Fruit fly (Drosophila melanogaster) whole organism, embryonic: ENCODE data around the gene PIG-B.

Experiments used
- Abd-B ChIP-seq: fragments of 200-800 bp; sonication (Bioruptor generic); optimal IDR thresholded peaks from 2 replicates; lab custom pipeline; 2018; ENCODE audit warnings: missing biosample characterization, mild to moderate bottlenecking, missing genetic modification characterization, moderate library complexity
- C15 ChIP-seq: fragments of 200-800 bp; sonication (Bioruptor generic); IDR thresholded peaks from 3 replicates; pipeline ENCODE4 v1.3.6; 2022; ENCODE audit warnings: missing biosample characterization, missing genetic modification characterization
- CG1233 ChIP-seq: fragments of 200-800 bp; sonication (Bioruptor generic); optimal IDR thresholded peaks from 4 replicates; lab custom pipeline; 2018; ENCODE audit warnings: missing biosample characterization, mild to moderate bottlenecking, missing genetic modification characterization
- CG12391 ChIP-seq: fragments of 200-800 bp; sonication (Bioruptor generic); optimal IDR thresholded peaks from 3 replicates; lab custom pipeline; 2018; ENCODE audit warnings: missing biosample characterization, mild to moderate bottlenecking, missing genetic modification characterization, moderate library complexity
- CG13624 ChIP-seq: fragments of 200-800 bp; sonication (Bioruptor generic); optimal IDR thresholded peaks from 2 replicates; lab custom pipeline; 2016; ENCODE audit warnings: missing biosample characterization, missing genetic modification characterization
- CG15011 ChIP-seq: fragments of 200-800 bp; sonication (Bioruptor generic); optimal IDR thresholded peaks from 3 replicates; lab custom pipeline; 2018; ENCODE audit warnings: missing biosample characterization, mild to moderate bottlenecking, missing genetic modification characterization
- CG15514 ChIP-seq: fragments of 200-800 bp; sonication (Bioruptor generic); optimal IDR thresholded peaks from 3 replicates; lab custom pipeline; 2017; ENCODE audit warnings: missing biosample characterization, missing genetic modification characterization, mild to moderate bottlenecking, moderate library complexity, missing genetic modification reagents
- CG1792 ChIP-seq: fragments of 200-800 bp; sonication (Bioruptor generic); optimal IDR thresholded peaks from 2 replicates; lab custom pipeline; 2016; ENCODE audit warnings: missing biosample characterization, missing genetic modification characterization
- CG30431 ChIP-seq: fragments of 200-800 bp; sonication (Bioruptor generic); optimal IDR thresholded peaks from 2 replicates; lab custom pipeline; 2017; ENCODE audit warnings: missing biosample characterization, missing genetic modification characterization
- CG34376 ChIP-seq: fragments of 200-800 bp; sonication (Bioruptor generic); optimal IDR thresholded peaks from 2 replicates; lab custom pipeline; 2018; ENCODE audit warnings: missing biosample characterization, mild to moderate bottlenecking, missing genetic modification characterization
- CG34422 ChIP-seq: fragments of 200-800 bp; sonication (Bioruptor generic); IDR thresholded peaks from 3 replicates; pipeline ENCODE4 v1.3.6; 2022; ENCODE audit warnings: missing biosample characterization, missing genetic modification characterization
- CG3847 ChIP-seq: fragments of 200-800 bp; sonication (Bioruptor generic); IDR thresholded peaks from 2 replicates; pipeline ENCODE4 v1.3.6; 2022; ENCODE audit warnings: missing biosample characterization, missing genetic modification characterization
- CG3995 ChIP-seq: fragments of 200-800 bp; sonication (Bioruptor generic); optimal IDR thresholded peaks from 3 replicates; lab custom pipeline; 2016; ENCODE audit warnings: missing biosample characterization, missing genetic modification characterization
- CG5180 ChIP-seq: fragments of 200-800 bp; sonication (Bioruptor generic); optimal IDR thresholded peaks from 3 replicates; lab custom pipeline; 2017; ENCODE audit warnings: missing biosample characterization, missing genetic modification characterization, mild to moderate bottlenecking, moderate library complexity, missing genetic modification reagents
- CG6272 ChIP-seq: fragments of 200-800 bp; sonication (Bioruptor generic); IDR thresholded peaks from 2 replicates; pipeline ENCODE4 v1.3.6; 2022; ENCODE audit warnings: missing biosample characterization, missing genetic modification characterization
- CG7271 ChIP-seq: fragments of 200-800 bp; sonication (Bioruptor generic); optimal IDR thresholded peaks from 2 replicates; lab custom pipeline; 2018; ENCODE audit warnings: missing biosample characterization, mild to moderate bottlenecking, missing genetic modification characterization, moderate library complexity
- CG8765 ChIP-seq: fragments of 200-800 bp; sonication (Bioruptor generic); IDR thresholded peaks from 2 replicates; pipeline ENCODE4 v1.3.6; 2022; ENCODE audit warnings: missing biosample characterization, missing genetic modification characterization
- CG9215 ChIP-seq: fragments of 200-800 bp; sonication (Bioruptor generic); IDR thresholded peaks from 2 replicates; pipeline ENCODE4 v1.3.6; 2022; ENCODE audit warnings: missing biosample characterization, missing genetic modification characterization
- CHES-1-like ChIP-seq: fragments of 200-800 bp; sonication (Bioruptor generic); optimal IDR thresholded peaks from 2 replicates; lab custom pipeline; 2016; ENCODE audit warnings: missing biosample characterization, missing genetic modification characterization
- CTCF ChIP-seq: fragments of 200-800 bp; sonication (Bioruptor generic); optimal IDR thresholded peaks from 2 replicates; lab custom pipeline; 2017; ENCODE audit warnings: missing biosample characterization, mild to moderate bottlenecking, missing genetic modification characterization, moderate library complexity
- GATAe ChIP-seq: fragments of 200-800 bp; sonication (Bioruptor generic); conservative IDR thresholded peaks from 2 replicates; pipeline ENCODE4 v1.3.6; 2022; ENCODE audit warnings: missing biosample characterization, missing genetic modification characterization
- Hmx ChIP-seq: fragments of 200-800 bp; sonication (Bioruptor generic); optimal IDR thresholded peaks from 2 replicates; lab custom pipeline; 2016; ENCODE audit warnings: missing biosample characterization, missing genetic modification characterization
- Jarid2 ChIP-seq: fragments of 200-800 bp; sonication (Bioruptor generic); optimal IDR thresholded peaks from 3 replicates; lab custom pipeline; 2017; ENCODE audit warnings: mild to moderate bottlenecking, missing biosample characterization, missing genetic modification reagents, missing genetic modification characterization
- Kr ChIP-seq: fragments of 200-800 bp; sonication (Bioruptor generic); optimal IDR thresholded peaks from 2 replicates; lab custom pipeline; 2017; ENCODE audit warnings: missing biosample characterization, mild to moderate bottlenecking, missing genetic modification characterization
- Lhr ChIP-seq: fragments of 200-800 bp; sonication (Bioruptor generic); optimal IDR thresholded peaks from 3 replicates; lab custom pipeline; 2017; ENCODE audit warnings: mild to moderate bottlenecking, missing biosample characterization, missing genetic modification reagents, missing genetic modification characterization
- Med ChIP-seq: fragments of 200-800 bp; sonication (Bioruptor generic); peaks from one replicate; lab custom pipeline; 2016; ENCODE audit warnings: missing biosample characterization, missing genetic modification characterization, mild to moderate bottlenecking, inconsistent platforms, moderate library complexity
- Meics ChIP-seq: fragments of 200-800 bp; sonication (Bioruptor generic); optimal IDR thresholded peaks from 2 replicates; lab custom pipeline; 2017; ENCODE audit warnings: missing biosample characterization, mild to moderate bottlenecking, missing genetic modification characterization
- Sox100B ChIP-seq: fragments of 200-800 bp; sonication (Bioruptor generic); optimal IDR thresholded peaks from 3 replicates; lab custom pipeline; 2018; ENCODE audit warnings: missing biosample characterization, mild to moderate bottlenecking, missing genetic modification characterization
- Sry-β ChIP-seq: fragments of 200-800 bp; sonication (Bioruptor generic); optimal IDR thresholded peaks from 2 replicates; lab custom pipeline; 2018; ENCODE audit warnings: missing biosample characterization, mild to moderate bottlenecking, missing genetic modification characterization, moderate library complexity
- Stat92E ChIP-seq, 3 experiments: fragments of >200 bp in 2 of 3; fragments of 200-800 bp in 1 of 3; sonication (Bioruptor generic) in 1 of 3; optimal IDR thresholded peaks; 2 replicates each; lab custom pipeline; 2017 to 2019; ENCODE audit warnings: missing biosample characterization in 3 of 3, missing genetic modification characterization in 3 of 3, mild to moderate bottlenecking in 1 of 3, moderate library complexity in 1 of 3
- Xbp1 ChIP-seq: fragments of 200-800 bp; sonication (Bioruptor generic); optimal IDR thresholded peaks from 3 replicates; lab custom pipeline; 2016; ENCODE audit warnings: missing biosample characterization, mild to moderate bottlenecking, missing genetic modification characterization
- ac ChIP-seq: fragments of 200-800 bp; sonication (Bioruptor generic); optimal IDR thresholded peaks from 3 replicates; lab custom pipeline; 2017; ENCODE audit warnings: missing biosample characterization, mild to moderate bottlenecking, missing genetic modification characterization
- al ChIP-seq: fragments of 200-800 bp; sonication (Bioruptor generic); IDR thresholded peaks from 2 replicates; pipeline ENCODE4 v1.3.6; 2022; ENCODE audit warnings: missing biosample characterization, missing genetic modification characterization
- bowl ChIP-seq: fragments of 200-800 bp; sonication (Bioruptor generic); IDR thresholded peaks from 2 replicates; pipeline ENCODE4 v1.3.6; 2022; ENCODE audit warnings: missing biosample characterization, missing genetic modification characterization
- caup ChIP-seq: fragments of 200-800 bp; sonication (Bioruptor generic); optimal IDR thresholded peaks from 3 replicates; lab custom pipeline; 2017; ENCODE audit warnings: missing biosample characterization, mild to moderate bottlenecking, missing genetic modification characterization, moderate library complexity; ENCODE audit not compliant: severe bottlenecking
- ci ChIP-seq: fragments of 200-800 bp; sonication (Bioruptor generic); IDR thresholded peaks from 3 replicates; pipeline ENCODE4 v1.3.6; 2022; ENCODE audit warnings: missing biosample characterization, missing genetic modification characterization
- crol ChIP-seq: fragments of 200-800 bp; sonication (Bioruptor generic); IDR thresholded peaks from 2 replicates; pipeline ENCODE4 v1.3.6; 2022; ENCODE audit warnings: missing biosample characterization, missing genetic modification characterization
- dpn ChIP-seq, 2 experiments: fragments of 200-800 bp; sonication (Bioruptor generic); optimal IDR thresholded peaks; 3 replicates each; lab custom pipeline; 2016; ENCODE audit warnings: missing biosample characterization in 2 of 2, missing genetic modification characterization in 2 of 2
- ind ChIP-seq: fragments of 200-800 bp; sonication (Bioruptor generic); optimal IDR thresholded peaks from 3 replicates; lab custom pipeline; 2016; ENCODE audit warnings: missing biosample characterization, missing genetic modification characterization
- jumu ChIP-seq: fragments of 200-800 bp; sonication (Bioruptor generic); optimal IDR thresholded peaks from 3 replicates; lab custom pipeline; 2016; ENCODE audit warnings: missing biosample characterization, missing genetic modification characterization
- kay ChIP-seq: fragments of 200-800 bp; sonication (Bioruptor generic); optimal IDR thresholded peaks from 2 replicates; lab custom pipeline; 2016; ENCODE audit warnings: missing biosample characterization, missing genetic modification characterization
- lilli ChIP-seq: fragments of 200-800 bp; sonication (Bioruptor generic); optimal IDR thresholded peaks from 3 replicates; lab custom pipeline; 2016; ENCODE audit warnings: missing biosample characterization, missing genetic modification characterization
- oc ChIP-seq: fragments of 200-800 bp; sonication (Bioruptor generic); optimal IDR thresholded peaks from 2 replicates; lab custom pipeline; 2018; ENCODE audit warnings: missing biosample characterization, mild to moderate bottlenecking, missing genetic modification characterization, moderate library complexity
- org-1 ChIP-seq: fragments of 200-800 bp; sonication (Bioruptor generic); optimal IDR thresholded peaks from 2 replicates; lab custom pipeline; 2017; ENCODE audit warnings: missing biosample characterization, missing genetic modification characterization
- p53 ChIP-seq: fragments of 200-800 bp; sonication (Bioruptor generic); optimal IDR thresholded peaks from 2 replicates; lab custom pipeline; 2016; ENCODE audit warnings: missing biosample characterization, missing genetic modification characterization
- pfk ChIP-seq: fragments of 200-800 bp; sonication (Bioruptor generic); optimal IDR thresholded peaks from 2 replicates; lab custom pipeline; 2018; ENCODE audit warnings: missing biosample characterization, mild to moderate bottlenecking, missing genetic modification characterization, moderate library complexity
- prd ChIP-seq, 3 experiments: fragments of >200 bp in 2 of 3; fragments of 200-800 bp in 1 of 3; sonication (Bioruptor generic) in 1 of 3; optimal IDR thresholded peaks in 2 of 3; IDR thresholded peaks in 1 of 3; 2 replicates in 2 of 3; 3 replicates in 1 of 3; pipeline versions ENCODE4 v1.3.6 to Lab custom; 2017 to 2022; ENCODE audit warnings: missing biosample characterization in 1 of 3, missing genetic modification characterization in 1 of 3
- slbo ChIP-seq: fragments of 200-800 bp; sonication (Bioruptor generic); IDR thresholded peaks from 2 replicates; pipeline ENCODE4 v1.3.6; 2022; ENCODE audit warnings: missing biosample characterization, missing genetic modification characterization
- tx ChIP-seq: fragments of 200-800 bp; sonication (Bioruptor generic); optimal IDR thresholded peaks from 2 replicates; lab custom pipeline; 2016; ENCODE audit warnings: missing biosample characterization, missing genetic modification characterization
- usp ChIP-seq: fragments of >200 bp; optimal IDR thresholded peaks from 2 replicates; lab custom pipeline; 2017; ENCODE audit warnings: missing biosample characterization, missing genetic modification characterization
- z ChIP-seq: fragments of 200-800 bp; sonication (Bioruptor generic); IDR thresholded peaks from 3 replicates; pipeline ENCODE4 v1.3.6; 2022; ENCODE audit warnings: missing biosample characterization, missing genetic modification characterization

Gene PIG-B

DNA sequence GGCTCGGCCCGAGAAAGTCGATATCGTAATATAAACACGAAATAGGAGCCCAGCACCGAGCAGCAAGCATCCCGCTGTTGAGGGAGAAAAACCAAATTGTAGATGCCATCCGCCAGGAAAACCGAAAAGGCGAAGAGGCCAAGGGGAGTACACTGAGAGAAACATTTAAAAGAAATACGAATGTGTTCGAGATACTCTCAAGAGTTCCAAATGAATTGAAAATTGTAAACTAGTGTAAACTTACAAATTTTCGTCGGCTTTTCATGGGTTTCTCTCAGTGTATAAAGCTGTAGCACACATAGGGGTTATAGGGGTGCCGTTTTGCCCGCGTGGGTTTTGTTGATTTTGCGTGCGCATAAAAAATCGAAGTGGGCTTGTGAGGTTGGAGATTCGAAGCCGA is 8.4 kb upstream of the PIG-B start (continued):
- peak; percentile 92 for TF ChIP-seq slbo (GFP tag; lab: Robert Waterston, UW)
- no peak for TF ChIP-seq CTCF (GFP tag; lab: Kevin White, UChicago)
- TF ChIP-seq Xbp1 (GFP tag; lab: Kevin White, UChicago) = peak; percentile 80
- peak; percentile 90 for TF ChIP-seq lilli (GFP tag; lab: Kevin White, UChicago)
- no peak for TF ChIP-seq oc (tag; lab: Kevin White, UChicago)
- TF ChIP-seq CHES-1-like = peak; percentile 72
- peak; percentile 78 for TF ChIP-seq CG3847 (GFP tag; lab: Robert Waterston, UW)
- peak; percentile 57; the same call in 2 of the 3 replicates for TF ChIP-seq CG34422 (GFP tag; lab: Robert Waterston, UW)
- TF ChIP-seq Jarid2 (GFP tag; lab: Kevin White, UChicago) = peak; percentile 26
- TF ChIP-seq CG1233 (GFP tag; lab: Kevin White, UChicago) = peak; percentile 67
- TF ChIP-seq Sry-β (GFP tag; lab: Kevin White, UChicago) = no peak
- peak; percentile 60 for TF ChIP-seq org-1
- peak; percentile 59 for TF ChIP-seq CG6272
- peak; percentile 90 for TF ChIP-seq ci (GFP tag; lab: Robert Waterston, UW)
- no peak for TF ChIP-seq pfk (GFP tag; lab: Kevin White, UChicago)
- peak; percentile 78 for TF ChIP-seq Meics (GFP tag; lab: Kevin White, UChicago)
- TF ChIP-seq Stat92E (GFP tag; optimal IDR thresholded peaks at IDR 0.05; lab: Kevin White, UChicago) = no peak
- TF ChIP-seq CG34376 (GFP tag; lab: Kevin White, UChicago) = peak; percentile 76
- peak; percentile 31; the same call in 1 of the 2 replicates for TF ChIP-seq crol
- peak; percentile 34 for TF ChIP-seq CG15011 (GFP tag; lab: Kevin White, UChicago)
- no peak for TF ChIP-seq CG3995 (GFP tag; lab: Kevin White, UChicago)
- peak; percentile 98 for TF ChIP-seq Med
- TF ChIP-seq CG5180 (GFP tag; lab: Kevin White, UChicago) = peak; percentile 11
- TF ChIP-seq ind (GFP tag; lab: Kevin White, UChicago) = peak; percentile 61
- peak; percentile 64 for TF ChIP-seq tx (GFP tag; lab: Kevin White, UChicago)
- TF ChIP-seq CG1792 (GFP tag; lab: Kevin White, UChicago) = peak; percentile 42
- no peak for TF ChIP-seq Kr
- peak; percentile 78 for TF ChIP-seq CG12391 (tag; lab: Kevin White, UChicago)
- TF ChIP-seq CG13624 = peak; percentile 91
- peak; percentile 60 for TF ChIP-seq Abd-B (GFP tag; lab: Kevin White, UChicago)
- TF ChIP-seq CG7271 (tag; lab: Kevin White, UChicago) = no peak
- no peak for TF ChIP-seq GATAe (GFP tag; lab: Robert Waterston, UW)

DNA sequence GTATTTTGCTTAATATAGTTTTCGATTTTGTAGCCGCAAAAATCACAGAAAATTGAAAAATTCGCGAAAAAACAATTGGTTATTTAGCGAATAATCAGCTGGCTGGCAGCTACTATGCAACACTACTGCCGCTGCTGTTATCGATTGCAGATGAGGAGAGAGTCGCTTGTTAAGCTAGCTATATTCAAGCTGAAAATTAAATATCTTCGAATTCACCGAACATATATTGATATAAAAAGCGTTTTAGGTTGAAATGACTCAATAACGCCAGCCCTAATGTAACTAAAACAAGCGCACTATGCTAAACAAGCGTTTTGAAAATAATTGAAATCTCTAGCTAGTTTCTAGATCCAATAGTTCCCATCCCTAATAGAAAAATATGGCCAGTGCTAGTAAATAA is 4.7 kb upstream of the PIG-B start, which contains the start of the genes CG32264, ntc and IntS10:
Gene CG32264 (minus strand): TSS at position 130 of the 400 bp plus-strand sequence.
Gene ntc (minus strand): TSS at position 130 of the 400 bp plus-strand sequence.
Gene IntS10 (plus strand): TSS at position 381 of the 400 bp plus-strand sequence.
- TF ChIP-seq z (GFP tag; lab: Robert Waterston, UW) = no peak
- no peak for TF ChIP-seq bowl (GFP tag; lab: Robert Waterston, UW)
- TF ChIP-seq prd (optimal IDR thresholded peaks at IDR 0.05; lab: Kevin White, UChicago) = no peak
- peak; percentile 67 for TF ChIP-seq prd (GFP tag; IDR thresholded peaks at IDR 0.05; lab: Robert Waterston, UW)
- TF ChIP-seq crol = no peak
- TF ChIP-seq Lhr = peak; percentile 42
- TF ChIP-seq C15 = no peak
- peak; percentile 45 for TF ChIP-seq CG30431 (GFP tag; lab: Kevin White, UChicago)
- no peak for TF ChIP-seq Hmx (GFP tag; lab: Kevin White, UChicago)
- no peak for TF ChIP-seq CG8765 (GFP tag; lab: Robert Waterston, UW)
- TF ChIP-seq CG15514 = peak; percentile 78
- TF ChIP-seq caup (GFP tag; lab: Kevin White, UChicago) = peak; percentile 77
- peak; percentile 64; the same call in 1 of the 2 replicates for TF ChIP-seq CG6272
- peak; percentile 49; the same call in 1 of the 2 replicates for TF ChIP-seq al
- TF ChIP-seq Sox100B (GFP tag; lab: Kevin White, UChicago) = peak; percentile 53
- peak; percentile 55 for TF ChIP-seq CG9215 (GFP tag; lab: Robert Waterston, UW)
- peak; percentile 81 to 82 for TF ChIP-seq dpn (GFP tag; optimal IDR thresholded peaks at IDR 0.05; lab: Kevin White, UChicago)
- no peak for TF ChIP-seq pfk (GFP tag; lab: Kevin White, UChicago)
- TF ChIP-seq kay (GFP tag; lab: Kevin White, UChicago) = peak; percentile 25
- no peak for TF ChIP-seq ac (GFP tag; lab: Kevin White, UChicago)
- TF ChIP-seq jumu (GFP tag; lab: Kevin White, UChicago) = peak; percentile 63
- TF ChIP-seq usp (GFP tag; lab: Kevin White, UChicago) = no peak
- TF ChIP-seq p53 (GFP tag; lab: Kevin White, UChicago) = peak; percentile 19
